Worm (Caenorhabditis elegans) whole organism, young adult: ENCODE measurements around the gene F49E10.4.
A peak's percentile ranks its signal among the peaks of the same experiment; 100 is the strongest.

Experiments
- C17E4.6 ChIP-seq: fragments of 200-800 bp; sonication (Bioruptor generic); IDR thresholded peaks from 2 replicates; pipeline ENCODE4 v1.3.6; 2022; ENCODE audit warnings: missing genetic modification reagents, missing genetic modification characterization, missing compliant biosample characterization
- F22D6.2 ChIP-seq: sonication (generic microtip); optimal IDR thresholded peaks from 2 replicates; lab custom pipeline; 2016; ENCODE audit warnings: mild to moderate bottlenecking, missing genetic modification characterization, missing compliant biosample characterization
- F55B11.4 ChIP-seq: sonication (generic microtip); optimal IDR thresholded peaks from 2 replicates; lab custom pipeline; 2016; ENCODE audit warnings: missing compliant biosample characterization, missing genetic modification characterization, borderline replicate concordance; ENCODE audit not compliant: insufficient read depth
- F57C9.4 ChIP-seq: sonication (generic microtip); optimal IDR thresholded peaks from 2 replicates; lab custom pipeline; 2017; ENCODE audit warnings: mild to moderate bottlenecking, missing genetic modification characterization, missing compliant biosample characterization
- ama-1 ChIP-seq, 3 experiments: fragments of 150-350 bp in 1 of 3; sonication (generic microtip) in 2 of 3; optimal IDR thresholded peaks; 2 replicates each; lab custom pipeline; 2014 to 2018; ENCODE audit warnings: missing biosample characterization in 2 of 3, missing genetic modification characterization in 2 of 3, missing genetic modification reagents in 2 of 3
- cebp-2 ChIP-seq: fragments of 200-800 bp; sonication (Bioruptor generic); IDR thresholded peaks from 2 replicates; pipeline ENCODE4 v1.3.6; 2022; ENCODE audit warnings: missing genetic modification characterization, missing compliant biosample characterization
- ceh-27 ChIP-seq: fragments of 200-800 bp; sonication (Bioruptor generic); optimal IDR thresholded peaks from 2 replicates; lab custom pipeline; 2018; ENCODE audit warnings: mild to moderate bottlenecking, missing genetic modification characterization, moderate library complexity, missing compliant biosample characterization
- dpl-1 ChIP-seq: fragments of 150-350 bp; optimal IDR thresholded peaks from 2 replicates; lab custom pipeline; 2014; ENCODE audit warnings: missing biosample characterization, missing genetic modification reagents, missing genetic modification characterization
- gei-17 ChIP-seq: fragments of 200-800 bp; sonication (Bioruptor generic); optimal IDR thresholded peaks from 2 replicates; lab custom pipeline; 2018; ENCODE audit warnings: mild to moderate bottlenecking, missing genetic modification characterization, missing compliant biosample characterization
- him-1 ChIP-seq: sonication (generic microtip); optimal IDR thresholded peaks from 2 replicates; lab custom pipeline; 2016; ENCODE audit warnings: missing genotype, missing genetic modification reagents, missing genetic modification characterization, missing compliant biosample characterization
- let-607 ChIP-seq, 2 experiments: fragments of 200-800 bp in 1 of 2; sonication (Bioruptor generic) in 1 of 2; sonication (generic microtip) in 1 of 2; optimal IDR thresholded peaks; 2 replicates each; lab custom pipeline; 2016 to 2018; ENCODE audit warnings: mild to moderate bottlenecking in 2 of 2, missing compliant biosample characterization in 2 of 2, missing genetic modification characterization in 2 of 2, moderate library complexity in 2 of 2, missing genotype in 1 of 2
- madf-6 ChIP-seq: fragments of 200-800 bp; sonication (Bioruptor generic); IDR thresholded peaks from 2 replicates; pipeline ENCODE4 v1.3.6; 2022; ENCODE audit warnings: missing genetic modification reagents, missing genetic modification characterization, missing compliant biosample characterization
- rpc-1 ChIP-seq, 2 experiments: fragments of 150-350 bp in 1 of 2; sonication (generic microtip) in 1 of 2; optimal IDR thresholded peaks; 2 replicates each; lab custom pipeline; 2014 to 2018; ENCODE audit warnings: missing biosample characterization in 1 of 2, missing genetic modification characterization in 1 of 2, missing genetic modification reagents in 1 of 2, missing genotype in 1 of 2
- snpc-1.1 ChIP-seq: sonication (generic microtip); optimal IDR thresholded peaks from 2 replicates; lab custom pipeline; 2017; ENCODE audit warnings: missing genetic modification characterization, mild to moderate bottlenecking, missing compliant biosample characterization, antibody characterized with exemption, moderate library complexity, missing genotype, missing genetic modification reagents; ENCODE audit not compliant: insufficient read depth

- TF ChIP-seq C17E4.6 (GFP tag; lab: Robert Waterston, UW) = no peak
- no peak for TF ChIP-seq dpl-1 (GFP tag; lab: Kevin White, UChicago)
- TF ChIP-seq madf-6 (GFP tag; lab: Robert Waterston, UW) = no peak
- no peak for TF ChIP-seq gei-17 (GFP tag; lab: Kevin White, UChicago)
- no peak for TF ChIP-seq ama-1 (optimal IDR thresholded peaks at IDR 0.05; lab: Kevin White, UChicago)
- no peak for TF ChIP-seq ama-1 (GFP tag; optimal IDR thresholded peaks at IDR 0.05; lab: Kevin White, UChicago)
- no peak for TF ChIP-seq F22D6.2 (tag; lab: Kevin White, UChicago)
- no peak for TF ChIP-seq him-1
- 0 out of 2 replicates have a peak, but pooled peaks have one; percentile 67 for TF ChIP-seq cebp-2 (GFP tag; lab: Robert Waterston, UW)
- no peak for TF ChIP-seq rpc-1 (optimal IDR thresholded peaks at IDR 0.05; lab: Kevin White, UChicago)
- no peak for TF ChIP-seq rpc-1 (tag; optimal IDR thresholded peaks at IDR 0.05; lab: Kevin White, UChicago)
- no peak for TF ChIP-seq snpc-1.1 (tag; lab: Kevin White, UChicago)
- no peak for TF ChIP-seq F57C9.4 (tag; lab: Kevin White, UChicago)
- no peak for TF ChIP-seq F55B11.4 (tag; lab: Kevin White, UChicago)
- TF ChIP-seq let-607 (tag; optimal IDR thresholded peaks at IDR 0.05; lab: Kevin White, UChicago) = no peak
- TF ChIP-seq ceh-27 = no peak
Measured at ce11 chrX:5872153-5872552, 3.5 kb upstream of the F49E10.4 start.
